Fruit fly (Drosophila melanogaster): ENCODE measurements around the gene CG42494.

DNA sequence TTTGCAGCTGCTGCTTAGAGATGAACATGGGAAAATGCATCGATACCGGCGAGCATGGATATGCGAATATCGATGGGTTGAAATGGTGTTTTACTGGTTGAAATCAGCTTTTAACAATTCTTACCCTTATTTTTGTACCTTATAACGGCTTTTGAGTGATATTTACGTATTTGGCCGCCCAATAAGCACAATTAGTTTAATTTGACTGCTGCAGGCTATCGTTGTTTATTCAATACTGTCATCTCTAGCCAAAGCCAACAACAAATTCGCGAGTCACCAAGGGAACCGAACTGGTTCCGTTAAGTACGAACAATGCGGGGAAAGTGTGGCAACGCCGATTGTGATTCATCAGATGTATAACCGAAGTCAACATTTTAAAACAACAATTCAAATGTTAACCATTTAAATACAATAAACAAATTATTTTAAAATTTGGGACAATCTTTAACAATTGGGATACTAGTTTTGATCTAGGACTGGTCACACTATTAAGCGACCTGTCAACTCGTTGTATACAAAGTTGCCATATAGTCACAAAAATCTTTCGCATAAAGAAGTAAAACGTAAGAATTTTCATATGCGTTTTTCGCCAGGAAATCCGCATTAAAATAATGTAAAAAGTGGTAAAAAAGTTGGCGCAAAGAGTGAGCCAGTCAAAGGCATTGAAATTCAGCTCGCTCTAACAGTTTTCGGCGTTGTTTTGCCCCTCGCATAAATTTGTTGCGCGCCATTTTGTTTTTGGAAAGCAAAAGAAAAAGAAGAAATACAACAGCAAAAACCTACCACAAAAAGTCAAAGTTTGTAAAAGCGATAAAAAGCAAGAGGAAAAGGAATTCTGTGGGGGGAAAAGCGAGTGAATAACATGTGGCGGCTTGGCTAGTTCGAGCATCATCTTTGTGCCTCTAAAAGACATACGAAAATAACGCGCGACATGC lies 35.8 kb upstream of the CG42494 start, which contains the start of the genes Usp5 and BtbVII:
- TF ChIP-seq woc (GFP tag; optimal IDR thresholded peaks at IDR 0.05) (no peak), Hr83 (GFP tag; optimal IDR thresholded peaks at IDR 0.05; ENCODE audit: poor library complexity, severe bottlenecking) (peak; percentile 30), Hr78 (GFP tag; optimal IDR thresholded peaks at IDR 0.05) (no peak), pan (optimal IDR thresholded peaks at IDR 0.05) (no peak)

Data from whole organism, wandering third instar larva.